Worm (Caenorhabditis elegans): ENCODE results near the gene C01G10.6.
A peak's percentile ranks its signal among the peaks of the same experiment; 100 is the strongest.

C01G10.6 gene

DNA sequence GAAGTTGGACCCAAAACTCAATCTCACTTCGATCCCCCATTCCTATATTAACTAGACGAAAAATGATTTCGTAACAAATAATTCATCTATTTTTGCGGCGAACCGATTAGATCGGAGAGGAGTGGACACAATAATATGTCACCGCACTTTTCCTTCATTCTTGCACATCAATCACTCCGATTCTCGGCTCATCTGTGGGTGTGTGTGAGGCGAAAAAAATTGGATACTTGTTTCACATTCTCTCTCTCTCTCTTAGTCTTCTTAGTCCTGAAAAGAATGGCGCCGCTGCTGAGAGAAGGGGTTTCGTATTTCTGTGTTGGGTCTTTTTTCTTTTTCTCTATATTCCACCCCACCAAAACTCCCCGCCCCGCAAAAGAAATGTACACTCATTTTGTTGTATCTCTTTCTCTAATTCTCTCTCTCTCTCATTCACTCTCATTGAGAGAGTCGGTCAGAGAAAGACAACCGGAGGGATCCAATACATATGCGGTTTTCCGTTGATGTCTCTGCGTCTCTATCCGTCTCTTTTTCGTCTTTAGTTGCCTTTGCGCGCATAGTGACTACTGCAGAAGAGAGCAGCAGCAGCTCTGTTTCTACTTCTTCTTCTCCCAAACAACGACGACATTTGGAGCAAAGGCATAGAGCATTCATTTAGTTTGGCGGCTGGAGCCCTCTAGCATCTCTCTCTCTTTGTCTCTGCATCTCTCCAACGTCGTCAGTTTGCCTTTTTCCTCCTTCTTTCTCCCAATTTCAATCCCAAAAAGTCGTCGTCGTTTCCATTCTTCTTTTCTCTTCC, 16.2 kb upstream of the C01G10.6 start, which contains the start of gene unc-76 (continued):
- TF ChIP-seq C38D4.7 (GFP tag; optimal IDR thresholded peaks at IDR 0.05) (no peak), hlh-30 (tag; optimal IDR thresholded peaks at IDR 0.05; ENCODE audit: insufficient read depth) (peak; percentile 28), elt-4 (tag; optimal IDR thresholded peaks at IDR 0.05) (no peak), F13H6.1 (tag; optimal IDR thresholded peaks at IDR 0.05) (peak; percentile 52), eyg-1 (tag; optimal IDR thresholded peaks at IDR 0.05) (no peak), nhr-11 (tag; optimal IDR thresholded peaks at IDR 0.05) (no peak), hlh-15 (tag; optimal IDR thresholded peaks at IDR 0.05) (no peak), ceh-31 (tag; optimal IDR thresholded peaks at IDR 0.05) (peak; percentile 92), ceh-6 (GFP tag; optimal IDR thresholded peaks at IDR 0.05) (no peak), sdc-2 (tag; optimal IDR thresholded peaks at IDR 0.05) (no peak), fax-1 (tag; optimal IDR thresholded peaks at IDR 0.05) (peak; percentile 32), pros-1 (tag; optimal IDR thresholded peaks at IDR 0.05) (peak; percentile 73), zip-5 (tag; optimal IDR thresholded peaks at IDR 0.05) (no peak), fkh-6 (tag; optimal IDR thresholded peaks at IDR 0.05) (peak; percentile 6), unc-42 (tag; optimal IDR thresholded peaks at IDR 0.05) (peak; percentile 90), K09A11.1 (tag; optimal IDR thresholded peaks at IDR 0.05; ENCODE audit: insufficient read depth) (peak; percentile 3), tbx-7 (tag; optimal IDR thresholded peaks at IDR 0.05) (no peak), ceh-24 (tag; optimal IDR thresholded peaks at IDR 0.05) (no peak)

DNA sequence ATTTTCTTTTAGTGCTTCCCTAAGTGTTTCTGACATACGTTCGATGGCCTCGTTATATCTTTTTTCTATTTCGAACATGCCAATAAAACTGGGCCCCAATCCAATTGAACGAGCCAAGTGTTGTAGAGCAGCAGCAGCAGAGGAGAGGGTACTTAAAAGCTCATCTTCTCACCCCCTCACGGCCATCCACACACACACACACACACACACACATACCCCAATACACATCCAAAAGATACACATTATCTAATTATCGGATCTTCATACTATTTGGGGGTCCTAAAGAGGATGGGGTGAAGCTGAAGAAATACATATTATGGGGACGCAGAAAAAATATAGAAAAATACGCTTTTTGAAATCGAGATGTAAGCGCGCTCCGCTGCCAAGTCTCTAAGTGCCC, 14.7 kb upstream of the C01G10.6 start:
- TF ChIP-seq hlh-8 (tag; optimal IDR thresholded peaks at IDR 0.05) (no peak), odd-2 (tag; optimal IDR thresholded peaks at IDR 0.05) (no peak), eyg-1 (tag; optimal IDR thresholded peaks at IDR 0.05) (no peak), madf-2 (tag; optimal IDR thresholded peaks at IDR 0.05) (no peak), ceh-31 (tag; optimal IDR thresholded peaks at IDR 0.05) (peak; percentile 13), ceh-22 (tag; optimal IDR thresholded peaks at IDR 0.05) (no peak), unc-42 (tag; optimal IDR thresholded peaks at IDR 0.05) (peak; percentile 91), fkh-6 (tag; optimal IDR thresholded peaks at IDR 0.05) (no peak), ceh-48 (tag; optimal IDR thresholded peaks at IDR 0.05) (peak; percentile 39), lim-6 (tag; optimal IDR thresholded peaks at IDR 0.05) (no peak), ceh-18 (tag; optimal IDR thresholded peaks at IDR 0.05) (no peak), pat-9 (tag; optimal IDR thresholded peaks at IDR 0.05) (no peak), dve-1 (tag; optimal IDR thresholded peaks at IDR 0.05) (no peak), ttx-3 (tag; optimal IDR thresholded peaks at IDR 0.05) (no peak), che-1 (tag; optimal IDR thresholded peaks at IDR 0.05) (no peak), gmeb-2 (tag; optimal IDR thresholded peaks at IDR 0.05) (no peak), nhr-232 (tag; optimal IDR thresholded peaks at IDR 0.05) (no peak), tbx-2 (tag; optimal IDR thresholded peaks at IDR 0.05) (no peak), pax-1 (tag; optimal IDR thresholded peaks at IDR 0.05) (no peak)

DNA sequence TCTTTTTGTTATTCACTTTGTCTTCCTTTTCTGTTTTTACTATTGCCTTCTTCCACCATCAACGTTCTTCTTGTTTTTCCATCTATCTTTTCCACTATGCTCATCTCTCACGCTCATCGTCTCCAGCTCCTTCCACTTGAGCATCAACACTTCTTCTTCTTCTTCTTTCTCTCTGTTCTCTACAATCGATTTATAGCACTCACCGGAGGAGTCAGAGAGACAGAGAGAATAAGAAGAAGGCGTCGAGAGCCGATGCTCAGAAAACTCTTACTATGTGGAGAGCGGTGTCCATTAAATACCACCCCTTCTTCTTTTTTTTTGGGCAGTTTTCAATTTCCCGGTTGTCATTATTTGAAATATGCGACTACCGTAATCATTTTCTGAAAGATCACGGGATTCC, 12.5 kb upstream of the C01G10.6 start:
- peak; percentile 47 for TF ChIP-seq ceh-31 (tag; optimal IDR thresholded peaks at IDR 0.05)
- TF ChIP-seq pag-3 (tag; optimal IDR thresholded peaks at IDR 0.05; ENCODE audit: borderline replicate concordance) = no peak
- peak; percentile 58 for TF ChIP-seq ceh-48 (tag; optimal IDR thresholded peaks at IDR 0.05)
- peak; percentile 29 for TF ChIP-seq unc-42 (tag; optimal IDR thresholded peaks at IDR 0.05)

DNA sequence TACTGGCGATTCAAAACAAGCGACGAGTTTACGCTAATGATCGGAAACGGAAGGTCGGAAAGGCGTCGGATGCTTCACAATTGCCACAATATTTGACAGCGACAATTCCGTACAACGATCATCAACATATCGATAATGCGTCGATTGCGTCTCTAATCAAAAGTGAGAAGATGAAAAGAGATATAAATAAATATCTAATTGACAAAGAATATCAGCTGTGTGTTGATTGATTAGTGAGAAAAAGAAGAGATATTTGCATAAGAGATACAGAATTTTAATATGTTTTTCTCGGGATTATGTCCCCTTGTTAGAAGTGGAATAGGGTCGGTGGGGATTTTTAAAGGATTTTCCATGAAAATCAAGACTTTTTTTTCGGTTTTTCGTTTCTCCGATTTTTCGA, 8.9 kb upstream of the C01G10.6 start:
- no peak for TF ChIP-seq ztf-16 (tag; optimal IDR thresholded peaks at IDR 0.05)
- no peak for TF ChIP-seq K09A11.1 (tag; optimal IDR thresholded peaks at IDR 0.05; ENCODE audit: insufficient read depth)
- no peak for TF ChIP-seq unc-55 (GFP tag; optimal IDR thresholded peaks at IDR 0.05)
- TF ChIP-seq eyg-1 (tag; optimal IDR thresholded peaks at IDR 0.05) = no peak
- TF ChIP-seq ceh-34 (tag; optimal IDR thresholded peaks at IDR 0.05) = no peak
- TF ChIP-seq ceh-9 (tag; optimal IDR thresholded peaks at IDR 0.05) = no peak
- TF ChIP-seq Y22D7AL.16 (tag; optimal IDR thresholded peaks at IDR 0.05) = no peak
- no peak for TF ChIP-seq nhr-232 (tag; optimal IDR thresholded peaks at IDR 0.05)
- no peak for TF ChIP-seq ceh-30 (tag; optimal IDR thresholded peaks at IDR 0.05)
- no peak for TF ChIP-seq rnt-1 (tag; optimal IDR thresholded peaks at IDR 0.05)
